Worm (Caenorhabditis elegans) whole organism, late embryonic: Measurements from ENCODE around the gene bbln-1.

Experiments used
- C08G9.2 ChIP-seq: sonication (generic microtip); optimal IDR thresholded peaks from 2 replicates; lab custom pipeline; 2016; ENCODE audit warnings: mild to moderate bottlenecking, missing genetic modification characterization, moderate library complexity, missing compliant biosample characterization
- ahr-1 ChIP-seq: sonication (generic microtip); optimal IDR thresholded peaks from 2 replicates; lab custom pipeline; 2016; ENCODE audit warnings: missing genetic modification characterization, missing compliant biosample characterization
- ama-1 ChIP-seq: fragments of 150-350 bp; optimal IDR thresholded peaks from 2 replicates; lab custom pipeline; 2014
- ceh-31 ChIP-seq: sonication (generic microtip); optimal IDR thresholded peaks from 2 replicates; lab custom pipeline; 2016; ENCODE audit warnings: missing genetic modification characterization, missing compliant biosample characterization
- dmd-4 ChIP-seq: sonication (generic microtip); optimal IDR thresholded peaks from 2 replicates; lab custom pipeline; 2016; ENCODE audit warnings: borderline replicate concordance, missing genetic modification characterization, missing compliant biosample characterization
- lin-11 ChIP-seq: fragments of 200-800 bp; sonication (Bioruptor generic); optimal IDR thresholded peaks from 2 replicates; lab custom pipeline; 2018; ENCODE audit warnings: mild to moderate bottlenecking, missing genetic modification characterization, missing compliant biosample characterization
- nhr-11 ChIP-seq: fragments of 150-350 bp; optimal IDR thresholded peaks from 2 replicates; lab custom pipeline; 2014; ENCODE audit warnings: missing biosample characterization, missing genetic modification characterization
- nhr-232 ChIP-seq: sonication (generic microtip); optimal IDR thresholded peaks from 2 replicates; lab custom pipeline; 2016; ENCODE audit warnings: missing genetic modification characterization, missing compliant biosample characterization
- pha-4 ChIP-seq: fragments of 150-350 bp; optimal IDR thresholded peaks from 2 replicates; lab custom pipeline; 2018; ENCODE audit warnings: missing biosample characterization, missing genetic modification reagents, missing genetic modification characterization
- pqm-1 ChIP-seq: sonication (generic microtip); optimal IDR thresholded peaks from 2 replicates; lab custom pipeline; 2016; ENCODE audit warnings: missing genetic modification characterization, missing compliant biosample characterization
- sox-2 ChIP-seq: fragments of 200-800 bp; sonication (Bioruptor generic); IDR thresholded peaks from 2 replicates; pipeline ENCODE4 v1.3.6; 2022; ENCODE audit warnings: missing genetic modification reagents, missing genetic modification characterization, missing compliant biosample characterization
- sox-4 ChIP-seq: sonication (generic microtip); optimal IDR thresholded peaks from 2 replicates; lab custom pipeline; 2017; ENCODE audit warnings: mild to moderate bottlenecking, missing genetic modification characterization, inconsistent platforms, missing compliant biosample characterization
- unc-55 ChIP-seq: sonication (generic microtip); optimal IDR thresholded peaks from 2 replicates; lab custom pipeline; 2017; ENCODE audit warnings: missing biosample characterization, missing genetic modification reagents, missing genetic modification characterization
- zip-5 ChIP-seq: sonication (generic microtip); optimal IDR thresholded peaks from 2 replicates; lab custom pipeline; 2016; ENCODE audit warnings: missing genetic modification characterization, missing compliant biosample characterization

DNA sequence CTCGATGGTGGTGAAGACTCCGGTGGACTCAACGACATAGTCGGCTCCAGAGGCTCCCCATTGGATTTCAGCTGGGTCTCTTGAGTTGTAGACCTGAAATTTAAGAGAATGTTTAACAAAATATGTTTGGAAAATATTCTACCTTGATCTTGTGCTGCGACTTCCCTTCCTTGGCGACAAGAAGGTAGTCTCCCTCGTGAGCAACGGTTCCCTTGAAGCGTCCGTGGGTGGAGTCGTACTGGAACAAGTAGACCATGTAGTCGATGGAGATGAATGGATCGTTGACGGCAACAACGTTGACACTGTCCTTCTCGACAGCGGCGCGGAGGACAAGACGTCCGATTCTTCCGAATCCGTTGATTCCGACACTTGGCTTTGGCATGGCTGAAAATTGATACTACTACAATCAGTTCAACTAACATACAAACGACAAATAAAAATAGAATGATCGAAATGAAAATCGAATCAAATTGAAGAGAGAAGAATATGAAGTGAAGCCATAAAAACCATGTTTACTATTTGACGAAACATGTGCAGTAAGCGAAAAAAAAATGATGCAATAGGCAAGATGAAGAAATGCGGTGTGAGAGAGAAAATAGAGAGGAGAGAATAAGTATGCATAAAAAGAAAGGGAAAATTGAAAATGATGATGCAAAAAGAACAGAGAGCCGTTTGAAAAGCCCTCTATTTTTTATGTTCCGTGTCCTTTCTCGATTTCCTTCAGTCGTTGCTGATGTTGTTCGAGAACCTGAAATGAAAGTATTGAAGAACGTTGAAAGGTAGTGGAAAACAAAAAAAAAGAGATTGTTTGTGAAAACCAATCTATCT, 37.7 kb downstream of the bbln-1 start, which contains the start of gene gpd-2:
- TF ChIP-seq nhr-232 (tag; lab: Kevin White, UChicago) = no peak
- no peak for TF ChIP-seq ahr-1 (tag; lab: Kevin White, UChicago)
- TF ChIP-seq unc-55 = no peak
- TF ChIP-seq ama-1 (lab: Kevin White, UChicago) = no peak
- no peak for TF ChIP-seq zip-5
- TF ChIP-seq ceh-31 (tag; lab: Kevin White, UChicago) = no peak
- no peak for TF ChIP-seq pqm-1 (tag; lab: Kevin White, UChicago)
- TF ChIP-seq lin-11 (tag; lab: Kevin White, UChicago) = no peak
- no peak for TF ChIP-seq sox-2 (GFP tag; lab: Robert Waterston, UW)
- no peak for TF ChIP-seq nhr-11
- TF ChIP-seq C08G9.2 (tag; lab: Kevin White, UChicago) = no peak
- no peak for TF ChIP-seq pha-4 (tag; lab: Kevin White, UChicago)
- no peak for TF ChIP-seq dmd-4
- no peak for TF ChIP-seq sox-4 (tag; lab: Kevin White, UChicago)
